Worm (Caenorhabditis elegans): ENCODE measurements around the gene str-204.

The str-204 gene

ce11 chrV:7164210-7164609 is 4.7 kb downstream of the str-204 start, which contains the start of gene srh-83:
srh-83 (plus strand) TSS chrV:7164510.
- no peak for TF ChIP-seq unc-86 (tag; optimal IDR thresholded peaks at IDR 0.05)
- TF ChIP-seq lin-11 (tag; optimal IDR thresholded peaks at IDR 0.05), result no peak
- TF ChIP-seq gmeb-2 (tag; optimal IDR thresholded peaks at IDR 0.05), result no peak
- no peak for TF ChIP-seq sdc-2 (tag; optimal IDR thresholded peaks at IDR 0.05)
- no peak for TF ChIP-seq fkh-6 (tag; optimal IDR thresholded peaks at IDR 0.05)
- TF ChIP-seq ceh-2 (tag; optimal IDR thresholded peaks at IDR 0.05), result no peak
- no peak for TF ChIP-seq hlh-13 (GFP tag; optimal IDR thresholded peaks at IDR 0.05)
- TF ChIP-seq ceh-48 (tag; optimal IDR thresholded peaks at IDR 0.05), result no peak
- TF ChIP-seq elt-2 (tag; optimal IDR thresholded peaks at IDR 0.05), result no peak
- no peak for TF ChIP-seq ahr-1 (tag; optimal IDR thresholded peaks at IDR 0.05)
- no peak for TF ChIP-seq unc-42 (tag; optimal IDR thresholded peaks at IDR 0.05)
- TF ChIP-seq ceh-19 (GFP tag; optimal IDR thresholded peaks at IDR 0.05), result no peak
- TF ChIP-seq ceh-14 (tag; optimal IDR thresholded peaks at IDR 0.05), result no peak

ce11 chrV:7166709-7167108 is 7.2 kb downstream of the str-204 start, which contains the start of gene ugt-36:
ugt-36 (plus strand) TSS chrV:7167009.
- TF ChIP-seq ceh-18 (tag; optimal IDR thresholded peaks at IDR 0.05), result no peak
- no peak for TF ChIP-seq lin-11 (tag; optimal IDR thresholded peaks at IDR 0.05)
- TF ChIP-seq nfya-1 (tag; optimal IDR thresholded peaks at IDR 0.05), result no peak
- TF ChIP-seq elt-2 (tag; optimal IDR thresholded peaks at IDR 0.05), result no peak
- no peak for TF ChIP-seq tbx-7 (tag; optimal IDR thresholded peaks at IDR 0.05)
- TF ChIP-seq hlh-8 (tag; optimal IDR thresholded peaks at IDR 0.05), result no peak
- no peak for TF ChIP-seq ceh-14 (tag; optimal IDR thresholded peaks at IDR 0.05)
- no peak for TF ChIP-seq ets-4 (tag; optimal IDR thresholded peaks at IDR 0.05)
- TF ChIP-seq zip-5 (tag; optimal IDR thresholded peaks at IDR 0.05), result no peak
- no peak for TF ChIP-seq dmd-4 (tag; optimal IDR thresholded peaks at IDR 0.05; ENCODE audit: borderline replicate concordance)
- no peak for TF ChIP-seq gmeb-2 (tag; optimal IDR thresholded peaks at IDR 0.05)
- no peak for TF ChIP-seq T23F11.4 (GFP tag; optimal IDR thresholded peaks at IDR 0.05)
- no peak for TF ChIP-seq hlh-15 (tag; optimal IDR thresholded peaks at IDR 0.05)
- TF ChIP-seq ref-2 (tag; optimal IDR thresholded peaks at IDR 0.05), result no peak
- TF ChIP-seq fax-1 (tag; optimal IDR thresholded peaks at IDR 0.05), result no peak
- no peak for TF ChIP-seq mec-3 (tag; optimal IDR thresholded peaks at IDR 0.05; ENCODE audit: borderline replicate concordance)
- no peak for TF ChIP-seq madf-2 (tag; optimal IDR thresholded peaks at IDR 0.05)
- TF ChIP-seq dve-1 (tag; optimal IDR thresholded peaks at IDR 0.05), result no peak
- no peak for TF ChIP-seq ceh-45 (GFP tag; IDR thresholded peaks at IDR 0.05)

ce11 chrV:7175201-7175600 is 15.7 kb downstream of the str-204 start, which contains the start of gene lgc-39:
lgc-39 (plus strand) TSS chrV:7175501.
- TF ChIP-seq sox-4 (tag; optimal IDR thresholded peaks at IDR 0.05) (no peak), ahr-1 (tag; optimal IDR thresholded peaks at IDR 0.05) (no peak), dmd-4 (tag; optimal IDR thresholded peaks at IDR 0.05; ENCODE audit: borderline replicate concordance) (no peak), pax-1 (tag; optimal IDR thresholded peaks at IDR 0.05) (no peak), ama-1 (optimal IDR thresholded peaks at IDR 0.05) (no peak), hlh-8 (tag; optimal IDR thresholded peaks at IDR 0.05) (no peak), fax-1 (tag; optimal IDR thresholded peaks at IDR 0.05) (no peak), odd-2 (tag; optimal IDR thresholded peaks at IDR 0.05) (no peak), lin-11 (tag; optimal IDR thresholded peaks at IDR 0.05) (no peak), ttx-3 (tag; optimal IDR thresholded peaks at IDR 0.05) (no peak)

ce11 chrV:7178843-7179242 is 19.4 kb downstream of the str-204 start, which contains the start of gene cpsf-2:
cpsf-2 (plus strand) TSS chrV:7179172.
- TF ChIP-seq fkh-6 (tag; optimal IDR thresholded peaks at IDR 0.05) (no peak), pqm-1 (tag; optimal IDR thresholded peaks at IDR 0.05) (no peak), C08G9.2 (tag; optimal IDR thresholded peaks at IDR 0.05) (no peak), ceh-45 (GFP tag; IDR thresholded peaks at IDR 0.05) (no peak), dve-1 (tag; optimal IDR thresholded peaks at IDR 0.05) (no peak), ceh-34 (tag; optimal IDR thresholded peaks at IDR 0.05) (no peak), ceh-9 (tag; optimal IDR thresholded peaks at IDR 0.05) (no peak), pag-3 (tag; optimal IDR thresholded peaks at IDR 0.05; ENCODE audit: borderline replicate concordance) (no peak), sox-4 (tag; optimal IDR thresholded peaks at IDR 0.05) (no peak)

Measured in whole organism, late embryonic.